Worm (Caenorhabditis elegans) whole organism, L3 larva: Measurements from ENCODE around the gene nhr-237.

Source experiments
- nhr-67 ChIP-seq: fragments of 150-350 bp; optimal IDR thresholded peaks from 2 replicates; lab custom pipeline; 2014; ENCODE audit warnings: missing biosample characterization, missing genetic modification characterization
- ztf-11 ChIP-seq: fragments of 150-350 bp; optimal IDR thresholded peaks from 2 replicates; lab custom pipeline; 2014; ENCODE audit warnings: missing biosample characterization, missing genetic modification characterization

DNA sequence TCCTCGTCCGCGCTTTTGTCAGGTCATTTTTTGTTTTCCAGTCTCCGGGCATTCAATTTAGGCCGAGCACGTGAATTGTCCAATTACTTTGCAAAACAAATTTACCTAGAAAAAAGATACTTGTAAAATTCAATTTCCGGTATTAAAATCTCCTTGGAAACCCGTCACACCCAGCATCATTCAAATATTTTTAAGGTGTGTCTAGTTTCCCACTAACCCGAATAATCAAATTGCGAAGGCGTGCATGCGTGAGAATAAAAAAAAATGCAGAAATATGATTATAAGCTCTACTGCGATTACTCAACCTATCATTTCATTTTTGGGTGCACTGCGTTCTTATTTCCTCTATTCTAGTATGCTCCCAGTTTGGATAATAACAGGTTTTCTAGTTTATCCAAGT lies 28.2 kb upstream of the nhr-237 start, which contains the start of gene irld-11:
- TF ChIP-seq ztf-11 (no peak), nhr-67 (no peak)
